Fruit fly (Drosophila melanogaster) S2 (cell line): ENCODE measurements around the gene ntc.

Source experiments
- CG8478 ChIP-seq: fragments of >200 bp; optimal IDR thresholded peaks from 2 replicates; lab custom pipeline; 2018
- CTCF ChIP-seq, 2 experiments: fragments of >200 bp; optimal IDR thresholded peaks; 2 replicates each; lab custom pipeline; 2018

Gene ntc

DNA sequence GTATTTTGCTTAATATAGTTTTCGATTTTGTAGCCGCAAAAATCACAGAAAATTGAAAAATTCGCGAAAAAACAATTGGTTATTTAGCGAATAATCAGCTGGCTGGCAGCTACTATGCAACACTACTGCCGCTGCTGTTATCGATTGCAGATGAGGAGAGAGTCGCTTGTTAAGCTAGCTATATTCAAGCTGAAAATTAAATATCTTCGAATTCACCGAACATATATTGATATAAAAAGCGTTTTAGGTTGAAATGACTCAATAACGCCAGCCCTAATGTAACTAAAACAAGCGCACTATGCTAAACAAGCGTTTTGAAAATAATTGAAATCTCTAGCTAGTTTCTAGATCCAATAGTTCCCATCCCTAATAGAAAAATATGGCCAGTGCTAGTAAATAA lies at the start of gene ntc, which contains the start of the genes CG32264 and IntS10:
Gene ntc, minus strand, starts transcription at position 130 of the 400 bp plus-strand sequence.
Gene CG32264, minus strand, starts transcription at position 130 of the 400 bp plus-strand sequence.
Gene IntS10, plus strand, starts transcription at position 381 of the 400 bp plus-strand sequence.
- TF ChIP-seq CTCF (optimal IDR thresholded peaks at IDR 0.05; lab: Kevin White, UChicago) = no peak
- TF ChIP-seq CG8478 (lab: Kevin White, UChicago) = no peak

- TF ChIP-seq CG8478 (lab: Kevin White, UChicago) (no peak), CTCF (optimal IDR thresholded peaks at IDR 0.05; lab: Kevin White, UChicago) (no peak)
Measured at dm6 chr3L:3856004-3856403, 49.7 kb upstream of the ntc start.

dm6 chr3L:3855194-3855980 lies 49.1 kb upstream of the ntc start:
- TF ChIP-seq CG8478 (lab: Kevin White, UChicago) = no peak
- TF ChIP-seq CTCF (optimal IDR thresholded peaks at IDR 0.05; lab: Kevin White, UChicago) = no peak

DNA sequence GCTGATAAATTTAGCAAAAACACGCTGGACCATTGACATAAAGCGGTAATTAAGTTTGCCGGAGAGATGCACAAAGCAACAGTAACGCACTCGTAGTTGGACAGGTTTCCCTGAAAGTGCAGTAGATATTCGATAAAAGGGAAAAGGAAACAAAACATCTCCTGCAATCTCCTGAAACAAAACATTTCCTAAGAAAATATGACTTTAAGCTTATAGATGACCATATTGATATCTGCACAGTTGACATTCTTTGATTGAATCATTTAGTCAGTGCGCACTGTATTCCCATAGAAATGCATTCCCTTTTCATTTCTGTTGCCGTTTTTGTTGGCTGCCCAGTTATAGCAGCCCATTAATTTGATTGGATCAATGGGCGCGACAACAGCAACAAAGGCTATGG lies 46.6 kb upstream of the ntc start:
- TF ChIP-seq CTCF (optimal IDR thresholded peaks at IDR 0.05; lab: Kevin White, UChicago) (no peak), CG8478 (lab: Kevin White, UChicago) (no peak)

- no peak for TF ChIP-seq CG8478 (lab: Kevin White, UChicago)
- TF ChIP-seq CTCF (optimal IDR thresholded peaks at IDR 0.05; lab: Kevin White, UChicago) = no peak
Measured at dm6 chr3L:3851847-3852246, 45.6 kb upstream of the ntc start.

DNA sequence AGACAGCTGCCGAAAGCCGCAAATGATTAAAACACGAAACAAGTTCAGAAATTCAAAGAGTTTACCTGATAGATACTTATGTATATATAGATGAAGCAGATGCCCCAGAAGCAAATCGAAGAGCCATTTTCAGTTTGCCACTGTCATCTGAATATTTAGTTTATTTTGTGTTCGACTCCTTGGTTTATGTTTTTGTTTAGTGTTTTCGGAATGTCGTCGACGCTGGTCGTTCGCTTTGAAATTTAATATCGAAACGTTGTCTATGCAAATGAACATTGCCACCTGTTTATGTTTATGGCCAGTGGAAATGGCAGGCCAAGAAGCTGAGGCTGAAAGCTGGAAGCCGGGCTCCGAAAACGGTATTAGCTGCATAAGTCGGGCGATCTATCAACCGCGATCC lies 44.8 kb upstream of the ntc start:
- no peak for TF ChIP-seq CG8478 (lab: Kevin White, UChicago)
- TF ChIP-seq CTCF (optimal IDR thresholded peaks at IDR 0.05; lab: Kevin White, UChicago) = no peak

dm6 chr3L:3850477-3850876 lies 44.2 kb upstream of the ntc start:
- TF ChIP-seq CTCF (optimal IDR thresholded peaks at IDR 0.05; lab: Kevin White, UChicago) = no peak
- no peak for TF ChIP-seq CG8478 (lab: Kevin White, UChicago)

dm6 chr3L:3849763-3850162 lies 43.5 kb upstream of the ntc start:
- no peak for TF ChIP-seq CG8478 (lab: Kevin White, UChicago)
- no peak for TF ChIP-seq CTCF (optimal IDR thresholded peaks at IDR 0.05; lab: Kevin White, UChicago)

DNA sequence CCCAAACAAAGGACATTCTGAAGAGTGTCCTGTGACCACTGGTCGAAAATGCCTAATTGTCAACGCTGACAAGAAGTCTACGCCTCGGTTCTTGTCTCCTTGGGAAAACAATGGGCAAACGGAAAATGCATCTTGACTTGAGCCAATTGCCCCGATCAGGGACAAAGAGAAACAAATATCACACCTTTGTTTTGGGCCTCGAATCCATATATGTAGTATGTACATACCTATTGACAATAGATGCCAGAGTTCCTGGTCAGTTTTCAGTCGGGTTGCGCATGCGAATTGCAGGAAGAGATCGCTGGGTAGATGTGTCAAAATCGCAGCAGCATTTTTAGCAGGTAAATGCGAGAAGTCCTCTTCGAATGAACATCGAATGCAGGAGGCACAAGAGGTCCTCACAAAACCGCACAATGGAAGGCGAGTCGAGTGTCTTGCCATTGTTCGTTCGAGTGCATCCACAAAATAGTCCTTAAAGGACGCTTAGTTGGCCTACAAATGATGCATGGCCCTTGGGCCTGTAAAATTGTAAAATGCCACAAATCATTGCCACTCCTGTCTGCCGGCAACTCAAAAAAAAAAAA lies 42.5 kb upstream of the ntc start:
- TF ChIP-seq CTCF (optimal IDR thresholded peaks at IDR 0.05; lab: Kevin White, UChicago) (no peak), CG8478 (lab: Kevin White, UChicago) (no peak)

- no peak for TF ChIP-seq CG8478 (lab: Kevin White, UChicago)
- no peak for TF ChIP-seq CTCF (optimal IDR thresholded peaks at IDR 0.05; lab: Kevin White, UChicago)
Measured at dm6 chr3L:3847810-3848326, 41.6 kb upstream of the ntc start.

- TF ChIP-seq CTCF (optimal IDR thresholded peaks at IDR 0.05; lab: Kevin White, UChicago) (no peak), CG8478 (lab: Kevin White, UChicago) (no peak)
Measured at dm6 chr3L:3845815-3846375, 39.6 kb upstream of the ntc start, which contains the start of gene Awh. Awh (plus strand) TSS chr3L:3846206.

- TF ChIP-seq CTCF (optimal IDR thresholded peaks at IDR 0.05; lab: Kevin White, UChicago) (no peak), CG8478 (lab: Kevin White, UChicago) (no peak)
Measured at dm6 chr3L:3842981-3843701, 36.9 kb upstream of the ntc start.

- TF ChIP-seq CG8478 (lab: Kevin White, UChicago) = no peak
Measured at dm6 chr3L:3828111-3828510, 21.9 kb upstream of the ntc start.

DNA sequence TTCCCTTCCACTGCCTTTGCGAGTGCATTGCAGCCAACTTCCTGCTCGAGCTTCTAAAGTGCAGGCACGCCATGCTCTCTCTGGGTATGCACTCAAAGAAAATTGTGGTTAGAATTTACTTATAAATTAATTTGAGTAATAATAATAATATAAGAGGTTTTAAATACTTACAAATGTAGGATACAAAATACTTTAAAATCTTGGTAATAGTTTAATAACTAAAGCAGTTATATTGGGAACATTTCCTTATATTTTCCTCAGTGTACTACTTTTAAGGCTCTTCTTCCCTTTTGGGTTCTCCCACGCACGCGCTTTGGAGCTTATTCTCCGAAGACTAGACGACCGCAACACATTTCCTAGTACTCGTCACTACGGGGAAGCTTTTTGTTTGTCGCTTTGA lies 20.3 kb upstream of the ntc start:
- no peak for TF ChIP-seq CG8478 (lab: Kevin White, UChicago)
- no peak for TF ChIP-seq CTCF (optimal IDR thresholded peaks at IDR 0.05; lab: Kevin White, UChicago)
